Worm (Caenorhabditis elegans) whole organism, L1 larva: ENCODE measurements around the gene puf-3.

Experiments
- Y116A8C.19 ChIP-seq: sonication (generic microtip); optimal IDR thresholded peaks from 2 replicates; lab custom pipeline; 2016; ENCODE audit warnings: missing compliant biosample characterization, missing genetic modification characterization, borderline replicate concordance
- ceh-63 ChIP-seq: fragments of 200-800 bp; sonication (Bioruptor generic); optimal IDR thresholded peaks from 2 replicates; lab custom pipeline; 2018; ENCODE audit warnings: mild to moderate bottlenecking, missing genetic modification characterization, missing compliant biosample characterization
- ceh-82 ChIP-seq, 3 experiments: fragments of 150-350 bp in 1 of 3; sonication (generic microtip) in 2 of 3; optimal IDR thresholded peaks; 2 replicates each; lab custom pipeline; 2014 to 2017; ENCODE audit warnings: missing biosample characterization in 3 of 3, missing genetic modification characterization in 3 of 3
- ceh-88 ChIP-seq: fragments of 200-800 bp; sonication (Bioruptor generic); IDR thresholded peaks from 2 replicates; pipeline ENCODE4 v1.3.6; 2022; ENCODE audit warnings: missing genetic modification characterization, missing compliant biosample characterization
- ceh-90 ChIP-seq: sonication (generic microtip); optimal IDR thresholded peaks from 2 replicates; lab custom pipeline; 2016; ENCODE audit warnings: missing genetic modification characterization, missing compliant biosample characterization
- ces-1 ChIP-seq: fragments of 150-350 bp; optimal IDR thresholded peaks from 2 replicates; lab custom pipeline; 2014; ENCODE audit warnings: missing biosample characterization, missing genetic modification reagents, missing genetic modification characterization
- dsc-1 ChIP-seq: sonication (generic microtip); optimal IDR thresholded peaks from 2 replicates; lab custom pipeline; 2016; ENCODE audit warnings: mild to moderate bottlenecking, missing genetic modification characterization, missing compliant biosample characterization
- efl-1 ChIP-seq, 4 experiments: fragments of 150-350 bp; optimal IDR thresholded peaks in 3 of 4; peaks in 1 of 4; 1 replicate in 1 of 4; 2 replicates in 3 of 4; lab custom pipeline; 2014; ENCODE audit warnings: missing biosample characterization in 2 of 4, missing genetic modification characterization in 2 of 4, missing genetic modification reagents in 2 of 4
- elt-3 ChIP-seq, 6 experiments: fragments of 150-350 bp in 1 of 6; sonication (generic microtip); optimal IDR thresholded peaks; 2 replicates each; lab custom pipeline; 2017 to 2018; ENCODE audit warnings: missing biosample characterization in 6 of 6, missing genetic modification characterization in 6 of 6, inconsistent platforms in 1 of 6
- fos-1 ChIP-seq: fragments of 150-350 bp; optimal IDR thresholded peaks from 2 replicates; lab custom pipeline; 2014; ENCODE audit warnings: missing biosample characterization, missing genetic modification characterization
- hlh-17 ChIP-seq: fragments of 200-800 bp; sonication (Bioruptor generic); optimal IDR thresholded peaks from 2 replicates; lab custom pipeline; 2018; ENCODE audit warnings: missing genetic modification characterization, mild to moderate bottlenecking, missing compliant biosample characterization, moderate library complexity, borderline replicate concordance
- hpl-2 ChIP-seq: fragments of 150-350 bp; optimal IDR thresholded peaks from 2 replicates; lab custom pipeline; 2014; ENCODE audit warnings: missing biosample characterization, missing genetic modification reagents, missing genetic modification characterization
- isw-1 ChIP-seq: fragments of 200-800 bp; sonication (Bioruptor generic); IDR thresholded peaks from 2 replicates; pipeline ENCODE4 v1.3.6; 2022; ENCODE audit warnings: missing genetic modification characterization, missing compliant biosample characterization
- lin-35 ChIP-seq, 2 experiments: fragments of 150-350 bp; optimal IDR thresholded peaks; 2 replicates each; lab custom pipeline; 2014; ENCODE audit warnings: missing biosample characterization in 2 of 2, missing genetic modification characterization in 2 of 2, missing genetic modification reagents in 2 of 2
- lin-39 ChIP-seq: fragments of 150-350 bp; optimal IDR thresholded peaks from 2 replicates; lab custom pipeline; 2014; ENCODE audit warnings: missing biosample characterization, missing genetic modification reagents, missing genetic modification characterization
- mab-9 ChIP-seq: fragments of 200-800 bp; sonication (Bioruptor generic); IDR thresholded peaks from 2 replicates; pipeline ENCODE4 v1.3.6; 2022; ENCODE audit warnings: missing genetic modification reagents, missing genetic modification characterization, missing compliant biosample characterization
- mef-2 ChIP-seq: fragments of 150-350 bp; optimal IDR thresholded peaks from 2 replicates; lab custom pipeline; 2014; ENCODE audit warnings: missing biosample characterization, missing genetic modification characterization
- mep-1 ChIP-seq: fragments of 150-350 bp; optimal IDR thresholded peaks from 2 replicates; lab custom pipeline; 2014; ENCODE audit warnings: missing biosample characterization, missing genetic modification characterization
- nhr-11 ChIP-seq: fragments of 150-350 bp; optimal IDR thresholded peaks from 2 replicates; lab custom pipeline; 2014; ENCODE audit warnings: missing biosample characterization, missing genetic modification characterization
- nhr-19 ChIP-seq: fragments of 200-800 bp; sonication (Bioruptor generic); conservative IDR thresholded peaks from 2 replicates; pipeline ENCODE4 v1.3.6; 2022; ENCODE audit warnings: missing genetic modification characterization, missing compliant biosample characterization
- nhr-20 ChIP-seq: sonication (generic microtip); optimal IDR thresholded peaks from 2 replicates; lab custom pipeline; 2016; ENCODE audit warnings: mild to moderate bottlenecking, missing genetic modification characterization, missing compliant biosample characterization
- nhr-28 ChIP-seq: fragments of 150-350 bp; optimal IDR thresholded peaks from 2 replicates; lab custom pipeline; 2014; ENCODE audit warnings: missing biosample characterization, missing genetic modification characterization
- nhr-47 ChIP-seq: sonication (generic microtip); optimal IDR thresholded peaks from 2 replicates; lab custom pipeline; 2016; ENCODE audit warnings: mild to moderate bottlenecking, missing genetic modification characterization, moderate library complexity, missing compliant biosample characterization
- nhr-71 ChIP-seq: sonication (generic microtip); optimal IDR thresholded peaks from 2 replicates; lab custom pipeline; 2016; ENCODE audit warnings: mild to moderate bottlenecking, missing genetic modification characterization, moderate library complexity, missing compliant biosample characterization
- nhr-84 ChIP-seq: sonication (generic microtip); optimal IDR thresholded peaks from 2 replicates; lab custom pipeline; 2017; ENCODE audit warnings: missing biosample characterization, missing genetic modification characterization
- nhr-85 ChIP-seq: sonication (generic microtip); peaks from one replicate; lab custom pipeline; 2016; ENCODE audit warnings: missing genetic modification characterization, inconsistent platforms, missing compliant biosample characterization
- pax-3 ChIP-seq: fragments of 200-800 bp; sonication (Bioruptor generic); optimal IDR thresholded peaks from 2 replicates; lab custom pipeline; 2018; ENCODE audit warnings: mild to moderate bottlenecking, missing genetic modification characterization, moderate library complexity, missing compliant biosample characterization
- snu-23 ChIP-seq: sonication (generic microtip); optimal IDR thresholded peaks from 2 replicates; lab custom pipeline; 2016; ENCODE audit warnings: missing genetic modification characterization, missing compliant biosample characterization
- sup-37 ChIP-seq: fragments of 200-800 bp; sonication (Bioruptor generic); optimal IDR thresholded peaks from 2 replicates; lab custom pipeline; 2018; ENCODE audit warnings: mild to moderate bottlenecking, missing genetic modification characterization, missing compliant biosample characterization
- swsn-7 ChIP-seq: sonication (generic microtip); optimal IDR thresholded peaks from 2 replicates; lab custom pipeline; 2016; ENCODE audit warnings: missing genetic modification characterization, missing compliant biosample characterization
- tlp-1 ChIP-seq: fragments of 150-350 bp; optimal IDR thresholded peaks from 2 replicates; lab custom pipeline; 2014; ENCODE audit warnings: missing biosample characterization, missing genetic modification characterization
- unc-130 ChIP-seq: fragments of 150-350 bp; optimal IDR thresholded peaks from 2 replicates; lab custom pipeline; 2017; ENCODE audit warnings: missing biosample characterization, missing genetic modification characterization, inconsistent platforms
- unc-30 ChIP-seq: sonication (generic microtip); optimal IDR thresholded peaks from 2 replicates; lab custom pipeline; 2017; ENCODE audit warnings: missing biosample characterization, missing genetic modification characterization
- vab-15 ChIP-seq: sonication (generic microtip); optimal IDR thresholded peaks from 2 replicates; lab custom pipeline; 2017; ENCODE audit warnings: missing genotype, mild to moderate bottlenecking, missing genetic modification characterization, missing compliant biosample characterization
- zag-1 ChIP-seq: fragments of 150-350 bp; optimal IDR thresholded peaks from 2 replicates; lab custom pipeline; 2014; ENCODE audit warnings: missing biosample characterization, missing genetic modification characterization
- zip-4 ChIP-seq: fragments of 200-800 bp; sonication (Bioruptor generic); optimal IDR thresholded peaks from 2 replicates; lab custom pipeline; 2018; ENCODE audit warnings: mild to moderate bottlenecking, missing genetic modification characterization, moderate library complexity, missing compliant biosample characterization
- ztf-4 ChIP-seq: fragments of 150-350 bp; optimal IDR thresholded peaks from 2 replicates; lab custom pipeline; 2014; ENCODE audit warnings: missing biosample characterization, missing genetic modification characterization

Gene puf-3

DNA sequence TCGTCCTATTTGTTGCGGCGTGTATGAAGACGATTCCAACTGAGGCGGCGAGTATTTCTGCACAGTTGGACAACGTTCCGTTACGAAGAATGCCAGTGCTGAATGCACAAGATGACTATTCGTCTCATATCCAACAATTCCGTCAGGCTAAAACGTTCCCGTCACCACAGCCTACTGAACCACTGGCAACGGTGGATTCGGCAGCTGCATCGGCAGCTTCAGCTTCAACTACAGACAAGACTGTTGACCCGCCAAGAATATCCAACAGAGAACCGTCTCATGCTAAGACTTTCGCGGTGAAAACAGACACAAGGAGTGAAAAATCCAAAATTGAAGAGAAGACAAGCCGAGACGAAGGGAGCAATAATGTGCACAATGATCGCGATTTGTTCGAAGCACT lies 28.4 kb downstream of the puf-3 start:
- TF ChIP-seq mab-9 (GFP tag; lab: Robert Waterston, UW) (no peak), Y116A8C.19 (tag; lab: Kevin White, UChicago) (no peak), efl-1 (optimal IDR thresholded peaks at IDR 0.05; lab: Kevin White, UChicago) (no peak), efl-1 (GFP tag; optimal IDR thresholded peaks at IDR 0.05 in 1 of 2; lab: Kevin White, UChicago) (peak in 1 of 2 experiments; percentile 63), mef-2 (tag; lab: Kevin White, UChicago) (no peak), isw-1 (no peak), snu-23 (GFP tag; lab: Kevin White, UChicago) (no peak), nhr-85 (tag; lab: Kevin White, UChicago) (no peak)

- TF ChIP-seq nhr-11 (tag; lab: Kevin White, UChicago) (no peak), nhr-84 (no peak), zag-1 (no peak), mep-1 (tag; lab: Kevin White, UChicago) (no peak), elt-3 (tag; optimal IDR thresholded peaks at IDR 0.05; lab: Kevin White, UChicago) (no peak), efl-1 (optimal IDR thresholded peaks at IDR 0.05; lab: Kevin White, UChicago) (no peak), efl-1 (GFP tag; optimal IDR thresholded peaks at IDR 0.05 in 1 of 2; lab: Kevin White, UChicago) (no peak), nhr-71 (tag; lab: Kevin White, UChicago) (no peak), ztf-4 (no peak), sup-37 (no peak), hpl-2 (no peak), snu-23 (GFP tag; lab: Kevin White, UChicago) (no peak), swsn-7 (no peak), pax-3 (no peak), nhr-28 (no peak)
Measured at ce11 chrIV:13482469-13482868, 29.5 kb downstream of the puf-3 start, which contains the start of gene Y38H8A.1. TSS of gene Y38H8A.1 (plus strand) at chrIV:13482769.

DNA sequence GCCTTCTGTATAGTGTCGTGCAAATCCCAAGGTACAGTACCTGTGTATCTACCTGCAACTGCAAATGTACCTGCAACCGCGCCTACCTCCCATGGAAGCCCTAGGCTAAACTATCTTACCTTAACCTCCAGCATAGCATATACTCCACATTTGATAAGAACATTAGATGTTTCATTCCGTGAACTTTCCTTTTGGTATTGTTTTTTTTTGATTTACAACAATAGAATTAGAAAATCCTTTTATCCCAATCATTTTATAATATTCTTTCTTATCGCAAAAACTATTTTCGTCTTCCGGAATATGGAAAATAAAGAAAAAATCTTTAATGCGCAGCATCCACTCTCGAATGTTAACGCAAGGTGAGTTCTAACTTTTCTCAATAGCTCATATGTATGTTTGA lies 37.8 kb downstream of the puf-3 start, which contains the start of gene Y38H8A.2:
Y38H8A.2 (plus strand) TSS at position 301 of the 400 bp plus-strand sequence.
- TF ChIP-seq swsn-7 (no peak), fos-1 (tag; lab: Kevin White, UChicago) (no peak), nhr-47 (no peak), unc-130 (tag; lab: Kevin White, UChicago) (no peak), lin-35 (GFP tag; optimal IDR thresholded peaks at IDR 0.05; lab: Kevin White, UChicago) (no peak), nhr-19 (GFP tag; lab: Robert Waterston, UW) (no peak), unc-30 (tag; lab: Kevin White, UChicago) (no peak), nhr-28 (no peak), ces-1 (GFP tag; lab: Kevin White, UChicago) (no peak), vab-15 (tag; lab: Kevin White, UChicago) (no peak), nhr-20 (tag; lab: Kevin White, UChicago) (no peak), nhr-85 (tag; lab: Kevin White, UChicago) (no peak), tlp-1 (tag; lab: Kevin White, UChicago) (no peak), efl-1 (optimal IDR thresholded peaks at IDR 0.05; lab: Kevin White, UChicago) (no peak), efl-1 (GFP tag; optimal IDR thresholded peaks at IDR 0.05 in 1 of 2; lab: Kevin White, UChicago) (no peak)

- no peak for TF ChIP-seq ceh-63 (GFP tag; lab: Kevin White, UChicago)
- no peak for TF ChIP-seq ceh-88 (GFP tag; lab: Robert Waterston, UW)
- no peak for TF ChIP-seq ceh-90 (tag; lab: Kevin White, UChicago)
- no peak for TF ChIP-seq hlh-17
- TF ChIP-seq lin-39: no peak
- no peak for TF ChIP-seq zip-4 (GFP tag; lab: Kevin White, UChicago)
- TF ChIP-seq ceh-82 (tag; optimal IDR thresholded peaks at IDR 0.05; lab: Kevin White, UChicago): no peak
- no peak for TF ChIP-seq dsc-1
Measured at ce11 chrIV:13472011-13472410, 40.0 kb downstream of the puf-3 start, which contains the start of the genes ttbk-8.1 and Y38H8A.4. TSS of gene ttbk-8.1 (plus strand) at chrIV:13472311. TSS of gene Y38H8A.4 (minus strand) at chrIV:13472376.
